Fruit fly (Drosophila melanogaster): Measurements from ENCODE around the gene Mst87F.
A peak's percentile ranks its signal among the peaks of the same experiment; 100 is the strongest.

Gene Mst87F

dm6 chr3R:13877125-13877524 lies 49.3 kb upstream of the Mst87F start (continued):
- TF ChIP-seq eve (GFP tag; optimal IDR thresholded peaks at IDR 0.05) (no peak), fd96Cb (tag; optimal IDR thresholded peaks at IDR 0.05) (no peak), CG7928 (GFP tag; optimal IDR thresholded peaks at IDR 0.05) (no peak), nmo (GFP tag; optimal IDR thresholded peaks at IDR 0.05) (no peak), CG13624 (GFP tag; optimal IDR thresholded peaks at IDR 0.05) (no peak), CG11723 (GFP tag; optimal IDR thresholded peaks at IDR 0.05) (no peak), CG17829 (tag; optimal IDR thresholded peaks at IDR 0.05) (peak; percentile 34), crc (GFP tag; optimal IDR thresholded peaks at IDR 0.05) (no peak), abd-A (tag; optimal IDR thresholded peaks at IDR 0.05) (peak; percentile 63), CG5245 (GFP tag; optimal IDR thresholded peaks at IDR 0.05) (no peak), zen2 (GFP tag; IDR thresholded peaks at IDR 0.05; ENCODE audit: partially characterized antibody) (peak; percentile 18; the same call in 1 of the 3 replicates), ATbp (GFP tag; optimal IDR thresholded peaks at IDR 0.05) (no peak), D (optimal IDR thresholded peaks at IDR 0.05) (no peak), D (GFP tag; optimal IDR thresholded peaks at IDR 0.05) (no peak), p53 (GFP tag; optimal IDR thresholded peaks at IDR 0.05) (no peak), NC2α (GFP tag; optimal IDR thresholded peaks at IDR 0.05) (no peak), klu (GFP tag; IDR thresholded peaks at IDR 0.05) (no peak), CG10462 (GFP tag; optimal IDR thresholded peaks at IDR 0.05) (no peak), Atf-2 (GFP tag; optimal IDR thresholded peaks at IDR 0.05) (no peak), disco-r (GFP tag; optimal IDR thresholded peaks at IDR 0.05) (no peak), CG9876 (GFP tag; optimal IDR thresholded peaks at IDR 0.05) (no peak), CG2889 (GFP tag; IDR thresholded peaks at IDR 0.05) (no peak), CG18599 (GFP tag; optimal IDR thresholded peaks at IDR 0.05) (no peak), CG1832 (GFP tag; optimal IDR thresholded peaks at IDR 0.05) (peak; percentile 97), yki (optimal IDR thresholded peaks at IDR 0.05) (no peak), CG33213 (GFP tag; optimal IDR thresholded peaks at IDR 0.05) (no peak), CG17328 (GFP tag; IDR thresholded peaks at IDR 0.05) (no peak), CG4282 (GFP tag; optimal IDR thresholded peaks at IDR 0.05) (no peak), crp (GFP tag; optimal IDR thresholded peaks at IDR 0.05) (no peak), Hr3 (GFP tag; optimal IDR thresholded peaks at IDR 0.05) (no peak), lov (optimal IDR thresholded peaks at IDR 0.05) (no peak), lov (GFP tag; IDR thresholded peaks at IDR 0.05) (no peak), Rfx (GFP tag; IDR thresholded peaks at IDR 0.05) (no peak), Xrp1 (GFP tag; IDR thresholded peaks at IDR 0.05) (no peak), Camta (GFP tag; optimal IDR thresholded peaks at IDR 0.05) (no peak), wdn (GFP tag; IDR thresholded peaks at IDR 0.05) (no peak), Max (GFP tag; optimal IDR thresholded peaks at IDR 0.05) (no peak), ERR (GFP tag; optimal IDR thresholded peaks at IDR 0.05) (no peak), sim (GFP tag; IDR thresholded peaks at IDR 0.05) (no peak), Kr (GFP tag; optimal IDR thresholded peaks at IDR 0.05) (peak; percentile 1), CG12299 (tag; optimal IDR thresholded peaks at IDR 0.05) (no peak), CG1603 (tag; optimal IDR thresholded peaks at IDR 0.05) (no peak), nerfin-2 (GFP tag; IDR thresholded peaks at IDR 0.05; ENCODE audit: partially characterized antibody) (no peak; the same call in 1 of the 2 replicates), fd102C (GFP tag; optimal IDR thresholded peaks at IDR 0.05) (no peak), CG10321 (GFP tag; IDR thresholded peaks at IDR 0.05) (peak; percentile 99), Hr39 (optimal IDR thresholded peaks at IDR 0.05) (no peak), Nf-YA (GFP tag; IDR thresholded peaks at IDR 0.05) (peak; percentile 99), CG10979 (tag; optimal IDR thresholded peaks at IDR 0.05) (no peak), ham (GFP tag; IDR thresholded peaks at IDR 0.05) (no peak), chinmo (GFP tag; IDR thresholded peaks at IDR 0.05; ENCODE audit: partially characterized antibody) (0 out of 4 replicates have a peak, but pooled peaks have one; percentile 80), sr (GFP tag; IDR thresholded peaks at IDR 0.05) (0 out of 3 replicates have a peak, but pooled peaks have one; percentile 36), CG12744 (GFP tag; optimal IDR thresholded peaks at IDR 0.05) (no peak), mam (GFP tag; optimal IDR thresholded peaks at IDR 0.05) (no peak)
